Fruit fly (Drosophila melanogaster) whole organism, embryonic: ENCODE measurements around the gene ato.

Experiments used
- Awh ChIP-seq: fragments of 200-800 bp; sonication (Bioruptor generic); IDR thresholded peaks from 2 replicates; pipeline ENCODE4, ENCODE4 v1.3.6; 2022; ENCODE audit warnings: missing biosample characterization, missing genetic modification characterization
- CG10209 ChIP-seq: fragments of 200-800 bp; sonication (Bioruptor generic); optimal IDR thresholded peaks from 3 replicates; lab custom pipeline; 2017; ENCODE audit warnings: missing biosample characterization, mild to moderate bottlenecking, missing genetic modification characterization, missing genetic modification reagents
- CG1024 ChIP-seq: fragments of 200-800 bp; sonication (Bioruptor generic); IDR thresholded peaks from 2 replicates; pipeline ENCODE4 v1.3.6; 2022; ENCODE audit warnings: missing biosample characterization, missing genetic modification characterization
- CG10267 ChIP-seq: fragments of 200-800 bp; sonication (Bioruptor generic); optimal IDR thresholded peaks from 2 replicates; lab custom pipeline; 2018; ENCODE audit warnings: missing biosample characterization, mild to moderate bottlenecking, missing genetic modification characterization, moderate library complexity
- CG11560 ChIP-seq: fragments of 200-800 bp; sonication (Bioruptor generic); IDR thresholded peaks from 3 replicates; pipeline ENCODE4 v1.3.6; 2022; ENCODE audit warnings: missing biosample characterization, missing genetic modification characterization
- CG11695 ChIP-seq: fragments of 200-800 bp; sonication (Bioruptor generic); IDR thresholded peaks from 3 replicates; pipeline ENCODE4 v1.3.6; 2022; ENCODE audit warnings: missing biosample characterization, missing genetic modification characterization
- CG12299 ChIP-seq: fragments of 200-800 bp; sonication (Bioruptor generic); optimal IDR thresholded peaks from 2 replicates; lab custom pipeline; 2018; ENCODE audit warnings: missing biosample characterization, mild to moderate bottlenecking, missing genetic modification characterization
- CG13624 ChIP-seq: fragments of 200-800 bp; sonication (Bioruptor generic); optimal IDR thresholded peaks from 2 replicates; lab custom pipeline; 2016; ENCODE audit warnings: missing biosample characterization, missing genetic modification characterization
- CG1603 ChIP-seq: fragments of 200-800 bp; sonication (Bioruptor generic); optimal IDR thresholded peaks from 2 replicates; lab custom pipeline; 2019; ENCODE audit warnings: missing biosample characterization, mild to moderate bottlenecking, missing genetic modification characterization, moderate library complexity
- CG16813 ChIP-seq: fragments of 200-800 bp; sonication (Bioruptor generic); IDR thresholded peaks from 3 replicates; pipeline ENCODE4 v1.3.6; 2022; ENCODE audit warnings: missing biosample characterization, missing genetic modification characterization; ENCODE audit not compliant: partially characterized antibody
- CG17361 ChIP-seq: fragments of 200-800 bp; sonication (Bioruptor generic); IDR thresholded peaks from 3 replicates; pipeline ENCODE4 v1.3.6; 2022; ENCODE audit warnings: missing biosample characterization, missing genetic modification characterization
- CG31388 ChIP-seq: fragments of 200-800 bp; sonication (Bioruptor generic); optimal IDR thresholded peaks from 2 replicates; lab custom pipeline; 2016; ENCODE audit warnings: missing biosample characterization, missing genetic modification characterization
- CG31441 ChIP-seq: fragments of 200-800 bp; sonication (Bioruptor generic); IDR thresholded peaks from 2 replicates; pipeline ENCODE4 v1.3.6; 2022; ENCODE audit warnings: missing biosample characterization, missing genetic modification characterization
- CG3281 ChIP-seq: fragments of 200-800 bp; sonication (Bioruptor generic); optimal IDR thresholded peaks from 3 replicates; lab custom pipeline; 2017; ENCODE audit warnings: missing biosample characterization, mild to moderate bottlenecking, missing genetic modification characterization
- CG34224 ChIP-seq: fragments of 200-800 bp; sonication (Bioruptor generic); IDR thresholded peaks from 3 replicates; pipeline ENCODE4 v1.3.6; 2022; ENCODE audit warnings: missing biosample characterization, missing genetic modification characterization; ENCODE audit not compliant: partially characterized antibody
- CG3726 ChIP-seq: fragments of 200-800 bp; sonication (Bioruptor generic); IDR thresholded peaks from 3 replicates; pipeline ENCODE4, ENCODE4 v1.3.6; 2022; ENCODE audit warnings: missing biosample characterization, missing genetic modification characterization
- CG3847 ChIP-seq: fragments of 200-800 bp; sonication (Bioruptor generic); IDR thresholded peaks from 2 replicates; pipeline ENCODE4 v1.3.6; 2022; ENCODE audit warnings: missing biosample characterization, missing genetic modification characterization
- CG7372 ChIP-seq: fragments of 200-800 bp; sonication (Bioruptor generic); IDR thresholded peaks from 2 replicates; pipeline ENCODE4 v1.3.6; 2022; ENCODE audit warnings: missing biosample characterization, missing genetic modification characterization
- CG8281 ChIP-seq: fragments of 200-800 bp; sonication (Bioruptor generic); optimal IDR thresholded peaks from 2 replicates; lab custom pipeline; 2018; ENCODE audit warnings: missing biosample characterization, mild to moderate bottlenecking, missing genetic modification characterization, moderate library complexity
- CG9609 ChIP-seq: fragments of 200-800 bp; sonication (Bioruptor generic); optimal IDR thresholded peaks from 3 replicates; lab custom pipeline; 2016; ENCODE audit warnings: missing biosample characterization, missing genetic modification characterization
- Dad ChIP-seq: fragments of 200-800 bp; sonication (Bioruptor generic); optimal IDR thresholded peaks from 3 replicates; lab custom pipeline; 2016; ENCODE audit warnings: missing biosample characterization, missing genetic modification characterization
- E2f1 ChIP-seq: fragments of 200-800 bp; sonication (Bioruptor generic); IDR thresholded peaks from 2 replicates; pipeline ENCODE4 v1.3.6; 2022; ENCODE audit warnings: missing biosample characterization, missing genetic modification characterization
- ERR ChIP-seq: fragments of 200-800 bp; sonication (Bioruptor generic); optimal IDR thresholded peaks from 2 replicates; lab custom pipeline; 2016; ENCODE audit warnings: missing biosample characterization, missing genetic modification characterization
- GATAe ChIP-seq: fragments of 200-800 bp; sonication (Bioruptor generic); conservative IDR thresholded peaks from 2 replicates; pipeline ENCODE4 v1.3.6; 2022; ENCODE audit warnings: missing biosample characterization, missing genetic modification characterization
- H15 ChIP-seq: fragments of 200-800 bp; sonication (Bioruptor generic); IDR thresholded peaks from 3 replicates; pipeline ENCODE4 v1.3.6; 2022; ENCODE audit warnings: missing biosample characterization, missing genetic modification characterization
- Meics ChIP-seq: fragments of 200-800 bp; sonication (Bioruptor generic); optimal IDR thresholded peaks from 2 replicates; lab custom pipeline; 2017; ENCODE audit warnings: missing biosample characterization, mild to moderate bottlenecking, missing genetic modification characterization
- Mrtf ChIP-seq: fragments of 200-800 bp; sonication (Bioruptor generic); IDR thresholded peaks from 3 replicates; pipeline ENCODE4 v1.3.6; 2022; ENCODE audit warnings: missing biosample characterization, missing genetic modification characterization
- NC2α ChIP-seq: fragments of 200-800 bp; sonication (Bioruptor generic); optimal IDR thresholded peaks from 2 replicates; lab custom pipeline; 2016; ENCODE audit warnings: missing biosample characterization, missing genetic modification characterization
- Nf-YC ChIP-seq: fragments of 200-800 bp; optimal IDR thresholded peaks from 3 replicates; lab custom pipeline; 2019; ENCODE audit warnings: missing biosample characterization, mild to moderate bottlenecking, missing genetic modification characterization, moderate library complexity
- NfI ChIP-seq: fragments of 200-800 bp; sonication (Bioruptor generic); optimal IDR thresholded peaks from 3 replicates; lab custom pipeline; 2018; ENCODE audit warnings: missing biosample characterization, mild to moderate bottlenecking, missing genetic modification characterization, moderate library complexity
- Oaz ChIP-seq: fragments of 200-800 bp; sonication (Bioruptor generic); IDR thresholded peaks from 2 replicates; pipeline ENCODE4 v1.3.6; 2022; ENCODE audit warnings: missing biosample characterization, missing genetic modification characterization
- Ravus ChIP-seq: fragments of 200-800 bp; sonication (Bioruptor generic); IDR thresholded peaks from 2 replicates; pipeline ENCODE4 v1.3.6; 2022; ENCODE audit warnings: missing biosample characterization, missing genetic modification characterization
- Sox102F ChIP-seq: fragments of 200-800 bp; sonication (Bioruptor generic); optimal IDR thresholded peaks from 2 replicates; lab custom pipeline; 2018; ENCODE audit warnings: missing biosample characterization, mild to moderate bottlenecking, missing genetic modification characterization, moderate library complexity
- YL-1 ChIP-seq: fragments of 200-800 bp; sonication (Bioruptor generic); optimal IDR thresholded peaks from 3 replicates; lab custom pipeline; 2017; ENCODE audit warnings: missing biosample characterization, mild to moderate bottlenecking, missing genetic modification characterization
- ac ChIP-seq: fragments of 200-800 bp; sonication (Bioruptor generic); optimal IDR thresholded peaks from 3 replicates; lab custom pipeline; 2017; ENCODE audit warnings: missing biosample characterization, mild to moderate bottlenecking, missing genetic modification characterization
- az2 ChIP-seq: fragments of 200-800 bp; sonication (Bioruptor generic); optimal IDR thresholded peaks from 3 replicates; lab custom pipeline; 2016; ENCODE audit warnings: missing biosample characterization, missing genetic modification characterization
- chn ChIP-seq: fragments of 200-800 bp; sonication (Bioruptor generic); optimal IDR thresholded peaks from 2 replicates; lab custom pipeline; 2016; ENCODE audit warnings: missing biosample characterization, missing genetic modification characterization
- crol ChIP-seq: fragments of 200-800 bp; sonication (Bioruptor generic); IDR thresholded peaks from 2 replicates; pipeline ENCODE4 v1.3.6; 2022; ENCODE audit warnings: missing biosample characterization, missing genetic modification characterization
- dm ChIP-seq: fragments of 200-800 bp; sonication (Bioruptor generic); optimal IDR thresholded peaks from 3 replicates; lab custom pipeline; 2016; ENCODE audit warnings: missing biosample characterization, missing genetic modification characterization
- grau ChIP-seq: fragments of 200-800 bp; optimal IDR thresholded peaks from 3 replicates; lab custom pipeline; 2019; ENCODE audit warnings: missing biosample characterization, mild to moderate bottlenecking, missing genetic modification characterization, moderate library complexity
- gro ChIP-seq: fragments of 200-800 bp; sonication (Bioruptor generic); optimal IDR thresholded peaks from 2 replicates; lab custom pipeline; 2016; ENCODE audit warnings: missing biosample characterization, missing genetic modification characterization
- inv ChIP-seq: fragments of 200-800 bp; sonication (Bioruptor generic); IDR thresholded peaks from 2 replicates; pipeline ENCODE4 v1.3.6; 2022; ENCODE audit warnings: missing biosample characterization, missing genetic modification characterization; ENCODE audit not compliant: partially characterized antibody
- nerfin-2 ChIP-seq: fragments of 200-800 bp; sonication (Bioruptor generic); IDR thresholded peaks from 2 replicates; pipeline ENCODE4 v1.3.6; 2022; ENCODE audit warnings: missing biosample characterization, missing genetic modification characterization; ENCODE audit not compliant: partially characterized antibody
- pan ChIP-seq, 4 experiments: fragments of >200 bp in 3 of 4; fragments of 200-800 bp in 1 of 4; sonication (Bioruptor generic) in 1 of 4; optimal IDR thresholded peaks in 3 of 4; IDR thresholded peaks in 1 of 4; 2 replicates each; pipeline versions ENCODE4 v1.3.6 to Lab custom; 2017 to 2022; ENCODE audit warnings: missing biosample characterization in 2 of 4, missing genetic modification characterization in 2 of 4, mixed read lengths in 1 of 4
- pita ChIP-seq: fragments of 200-800 bp; sonication (Bioruptor generic); optimal IDR thresholded peaks from 2 replicates; lab custom pipeline; 2017; ENCODE audit warnings: missing biosample characterization, mild to moderate bottlenecking, missing genetic modification characterization
- psq ChIP-seq: fragments of 200-800 bp; sonication (Bioruptor generic); optimal IDR thresholded peaks from 2 replicates; lab custom pipeline; 2017; ENCODE audit warnings: missing biosample characterization, missing genetic modification characterization
- schlank ChIP-seq: fragments of 200-800 bp; sonication (Bioruptor generic); optimal IDR thresholded peaks from 2 replicates; lab custom pipeline; 2018; ENCODE audit warnings: missing biosample characterization, mild to moderate bottlenecking, missing genetic modification characterization
- scrt ChIP-seq: fragments of 200-800 bp; sonication (Bioruptor generic); optimal IDR thresholded peaks from 2 replicates; lab custom pipeline; 2018; ENCODE audit warnings: missing biosample characterization, mild to moderate bottlenecking, missing genetic modification characterization, moderate library complexity
- sisA ChIP-seq: fragments of 200-800 bp; sonication (Bioruptor generic); IDR thresholded peaks from 2 replicates; pipeline ENCODE4 v1.3.6; 2022; ENCODE audit warnings: missing biosample characterization, missing genetic modification characterization
- tin ChIP-seq: fragments of 200-800 bp; sonication (Bioruptor generic); optimal IDR thresholded peaks from 3 replicates; lab custom pipeline; 2016; ENCODE audit warnings: missing biosample characterization, missing genetic modification characterization
- tll ChIP-seq, 2 experiments: fragments of 200-800 bp in 1 of 2; fragments of >200 bp in 1 of 2; sonication (Bioruptor generic) in 1 of 2; optimal IDR thresholded peaks; 2 replicates each; lab custom pipeline; 2017 to 2019; ENCODE audit warnings: missing biosample characterization in 2 of 2, missing genetic modification characterization in 2 of 2, mild to moderate bottlenecking in 1 of 2, moderate library complexity in 1 of 2
- yki ChIP-seq: fragments of >200 bp; optimal IDR thresholded peaks from 3 replicates; lab custom pipeline; 2018

ato gene

dm6 chr3R:8313038-8313437 lies 35.2 kb downstream of the ato start, which contains the start of gene CG7483 (continued):
- TF ChIP-seq Oaz (GFP tag; lab: Robert Waterston, UW) (no peak), CG7372 (no peak), CG10267 (peak; percentile 48), yki (lab: Kevin White, UChicago) (no peak), psq (GFP tag; lab: Kevin White, UChicago) (no peak), CG16813 (GFP tag; lab: Robert Waterston, UW) (peak; percentile 79), ac (GFP tag; lab: Kevin White, UChicago) (no peak), dm (GFP tag; lab: Kevin White, UChicago) (no peak), ERR (GFP tag; lab: Kevin White, UChicago) (no peak), schlank (tag; lab: Kevin White, UChicago) (no peak), NC2α (GFP tag; lab: Kevin White, UChicago) (no peak), CG1024 (GFP tag; lab: Robert Waterston, UW) (no peak), CG1603 (tag; lab: Kevin White, UChicago) (peak; percentile 13), CG31441 (0 out of 2 replicates have a peak, but pooled peaks have one; percentile 18), CG17361 (no peak), CG34224 (GFP tag; lab: Robert Waterston, UW) (peak; percentile 94), gro (GFP tag; lab: Kevin White, UChicago) (no peak), tin (GFP tag; lab: Kevin White, UChicago) (no peak), CG3847 (GFP tag; lab: Robert Waterston, UW) (no peak), E2f1 (no peak), CG31388 (no peak), Meics (no peak), CG3281 (no peak), CG8281 (no peak), Ravus (GFP tag; lab: Robert Waterston, UW) (no peak), H15 (GFP tag; lab: Robert Waterston, UW) (no peak), CG3726 (no peak), chn (GFP tag; lab: Kevin White, UChicago) (no peak), CG11695 (GFP tag; lab: Robert Waterston, UW) (no peak), NfI (GFP tag; lab: Kevin White, UChicago) (no peak), CG11560 (tag; lab: Robert Waterston, UW) (no peak), Mrtf (GFP tag; lab: Robert Waterston, UW) (no peak), Awh (GFP tag; lab: Robert Waterston, UW) (no peak), grau (tag; lab: Kevin White, UChicago) (peak; percentile 0), sisA (no peak), tll (GFP tag; optimal IDR thresholded peaks at IDR 0.05; lab: Kevin White, UChicago) (peak in 1 of 2 experiments; percentile 18), nerfin-2 (peak; percentile 79), pita (GFP tag; lab: Kevin White, UChicago) (no peak), GATAe (GFP tag; lab: Robert Waterston, UW) (no peak), CG9609 (GFP tag; lab: Kevin White, UChicago) (no peak), crol (GFP tag; lab: Robert Waterston, UW) (no peak), inv (GFP tag; lab: Robert Waterston, UW) (peak; percentile 59), CG10209 (GFP tag; lab: Kevin White, UChicago) (no peak), Sox102F (GFP tag; lab: Kevin White, UChicago) (no peak), Nf-YC (tag; lab: Kevin White, UChicago) (peak; percentile 34), CG12299 (tag; lab: Kevin White, UChicago) (no peak), scrt (GFP tag; lab: Kevin White, UChicago) (no peak), az2 (GFP tag; lab: Kevin White, UChicago) (no peak), CG13624 (GFP tag; lab: Kevin White, UChicago) (no peak), YL-1 (GFP tag; lab: Kevin White, UChicago) (peak; percentile 75), pan (optimal IDR thresholded peaks at IDR 0.05; lab: Kevin White, UChicago) (no peak), pan (GFP tag; optimal IDR thresholded peaks at IDR 0.05 in 1 of 2, IDR thresholded peaks at IDR 0.05 in 1 of 2) (peak in 1 of 2 experiments; percentile 5), Dad (GFP tag; lab: Kevin White, UChicago) (no peak)
